Worm (Caenorhabditis elegans): ENCODE data around the gene him-14.

DNA sequence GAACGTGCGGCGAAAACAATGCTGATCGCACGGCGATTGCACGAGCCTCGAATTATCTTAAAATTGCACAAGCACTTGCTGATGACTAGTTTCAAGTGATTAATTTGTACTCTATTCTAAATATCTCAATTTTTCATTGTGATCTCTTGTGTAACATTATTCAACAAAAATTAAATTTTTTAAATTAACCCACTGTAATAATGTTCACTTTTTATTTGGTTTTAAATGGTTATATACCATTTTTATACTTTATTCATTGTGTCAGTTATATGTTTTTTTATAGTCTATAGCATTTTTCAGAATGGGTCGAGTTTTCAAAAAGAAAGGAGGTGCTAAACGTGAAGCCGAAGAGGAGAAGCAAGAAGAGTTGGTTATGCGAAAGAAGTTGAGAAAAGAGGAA, 16.1 kb downstream of the him-14 start, which contains the start of gene ZK1127.4:
- TF ChIP-seq flt-1 (GFP tag; IDR thresholded peaks at IDR 0.05) (no peak), ztf-29 (GFP tag; IDR thresholded peaks at IDR 0.05) (no peak)

Data from whole organism, midembryonic.